Fruit fly (Drosophila melanogaster) whole organism, embryonic: Measurements from ENCODE around the gene Bace.

Source experiments
- Asciz ChIP-seq: fragments of 200-800 bp; sonication (Bioruptor generic); optimal IDR thresholded peaks from 2 replicates; lab custom pipeline; 2017; ENCODE audit warnings: missing biosample characterization, mild to moderate bottlenecking, missing genetic modification characterization, missing genetic modification reagents
- C15 ChIP-seq: fragments of 200-800 bp; sonication (Bioruptor generic); IDR thresholded peaks from 3 replicates; pipeline ENCODE4 v1.3.6; 2022; ENCODE audit warnings: missing biosample characterization, missing genetic modification characterization
- CG10543 ChIP-seq: fragments of 200-800 bp; sonication (Bioruptor generic); optimal IDR thresholded peaks from 3 replicates; lab custom pipeline; 2017; ENCODE audit warnings: missing biosample characterization, mild to moderate bottlenecking, missing genetic modification characterization, moderate library complexity
- CG11093 ChIP-seq: fragments of 200-800 bp; sonication (Bioruptor generic); IDR thresholded peaks from 3 replicates; pipeline ENCODE4 v1.3.6; 2022; ENCODE audit warnings: missing biosample characterization, missing genetic modification characterization
- CG11247 ChIP-seq: fragments of 200-800 bp; sonication (Bioruptor generic); IDR thresholded peaks from 2 replicates; pipeline ENCODE4 v1.3.6; 2022; ENCODE audit warnings: missing biosample characterization, missing genetic modification characterization
- CG12155 ChIP-seq: fragments of 200-800 bp; sonication (Bioruptor generic); optimal IDR thresholded peaks from 3 replicates; lab custom pipeline; 2016; ENCODE audit warnings: missing biosample characterization, missing genetic modification characterization
- CG13894 ChIP-seq: fragments of 200-800 bp; sonication (Bioruptor generic); optimal IDR thresholded peaks from 3 replicates; lab custom pipeline; 2018; ENCODE audit warnings: missing biosample characterization, mild to moderate bottlenecking, missing genetic modification characterization, moderate library complexity
- CG1529 ChIP-seq: fragments of 200-800 bp; sonication (Bioruptor generic); optimal IDR thresholded peaks from 3 replicates; lab custom pipeline; 2018; ENCODE audit warnings: missing biosample characterization, missing genetic modification characterization
- CG15601 ChIP-seq: fragments of 200-800 bp; sonication (Bioruptor generic); optimal IDR thresholded peaks from 3 replicates; lab custom pipeline; 2019; ENCODE audit warnings: missing biosample characterization, mild to moderate bottlenecking, missing genetic modification characterization, moderate library complexity
- CG17912 ChIP-seq: fragments of 200-800 bp; sonication (Bioruptor generic); optimal IDR thresholded peaks from 2 replicates; lab custom pipeline; 2018; ENCODE audit warnings: missing biosample characterization, mild to moderate bottlenecking, missing genetic modification characterization
- CG18011 ChIP-seq: fragments of 200-800 bp; sonication (Bioruptor generic); optimal IDR thresholded peaks from 2 replicates; lab custom pipeline; 2017; ENCODE audit warnings: missing biosample characterization, missing genetic modification characterization, mild to moderate bottlenecking, moderate library complexity, missing genotype
- CG2712 ChIP-seq: fragments of 200-800 bp; optimal IDR thresholded peaks from 3 replicates; lab custom pipeline; 2019; ENCODE audit warnings: missing biosample characterization, mild to moderate bottlenecking, missing genetic modification characterization, moderate library complexity
- CG2889 ChIP-seq: fragments of 200-800 bp; sonication (Bioruptor generic); IDR thresholded peaks from 3 replicates; pipeline ENCODE4 v1.3.6; 2022; ENCODE audit warnings: missing biosample characterization, missing genetic modification characterization
- CG4820 ChIP-seq: fragments of 200-800 bp; sonication (Bioruptor generic); optimal IDR thresholded peaks from 3 replicates; lab custom pipeline; 2016; ENCODE audit warnings: missing biosample characterization, missing genetic modification characterization
- CG6765 ChIP-seq: fragments of 200-800 bp; sonication (Bioruptor generic); optimal IDR thresholded peaks from 3 replicates; lab custom pipeline; 2017; ENCODE audit warnings: missing biosample characterization, mild to moderate bottlenecking, missing genetic modification characterization
- Dbx ChIP-seq: fragments of 200-800 bp; sonication (Bioruptor generic); IDR thresholded peaks from 3 replicates; pipeline ENCODE4 v1.3.6; 2022; ENCODE audit warnings: missing biosample characterization, missing genetic modification characterization
- Dek ChIP-seq: fragments of 200-800 bp; sonication (Bioruptor generic); optimal IDR thresholded peaks from 3 replicates; lab custom pipeline; 2019; ENCODE audit warnings: missing biosample characterization, mild to moderate bottlenecking, missing genetic modification characterization, moderate library complexity
- GATAe ChIP-seq: fragments of 200-800 bp; sonication (Bioruptor generic); conservative IDR thresholded peaks from 2 replicates; pipeline ENCODE4 v1.3.6; 2022; ENCODE audit warnings: missing biosample characterization, missing genetic modification characterization
- HLHmδ ChIP-seq: fragments of 200-800 bp; sonication (Bioruptor generic); optimal IDR thresholded peaks from 2 replicates; lab custom pipeline; 2018; ENCODE audit warnings: missing biosample characterization, mild to moderate bottlenecking, missing genetic modification characterization, moderate library complexity
- Hr3 ChIP-seq: fragments of 200-800 bp; sonication (Bioruptor generic); optimal IDR thresholded peaks from 3 replicates; lab custom pipeline; 2016; ENCODE audit warnings: missing biosample characterization, missing genetic modification characterization
- Jarid2 ChIP-seq: fragments of 200-800 bp; sonication (Bioruptor generic); optimal IDR thresholded peaks from 3 replicates; lab custom pipeline; 2017; ENCODE audit warnings: mild to moderate bottlenecking, missing biosample characterization, missing genetic modification reagents, missing genetic modification characterization
- Nf-YB ChIP-seq: fragments of 200-800 bp; sonication (Bioruptor generic); optimal IDR thresholded peaks from 3 replicates; lab custom pipeline; 2019; ENCODE audit warnings: missing biosample characterization, mild to moderate bottlenecking, missing genetic modification characterization, moderate library complexity
- NfI ChIP-seq: fragments of 200-800 bp; sonication (Bioruptor generic); optimal IDR thresholded peaks from 3 replicates; lab custom pipeline; 2018; ENCODE audit warnings: missing biosample characterization, mild to moderate bottlenecking, missing genetic modification characterization, moderate library complexity
- PHDP ChIP-seq: fragments of 200-800 bp; sonication (Bioruptor generic); optimal IDR thresholded peaks from 3 replicates; lab custom pipeline; 2018; ENCODE audit warnings: missing biosample characterization, mild to moderate bottlenecking, missing genetic modification characterization, moderate library complexity
- Pdp1 ChIP-seq, 2 experiments: fragments of 200-800 bp; sonication (Bioruptor generic); optimal IDR thresholded peaks; 3 replicates each; lab custom pipeline; 2016; ENCODE audit warnings: missing biosample characterization in 2 of 2, missing genetic modification characterization in 2 of 2, mild to moderate bottlenecking in 1 of 2, moderate library complexity in 1 of 2
- Rfx ChIP-seq: fragments of 200-800 bp; sonication (Bioruptor generic); IDR thresholded peaks from 2 replicates; pipeline ENCODE4 v1.3.6; 2022; ENCODE audit warnings: missing biosample characterization, missing genetic modification characterization
- Tbp ChIP-seq: fragments of >200 bp; optimal IDR thresholded peaks from 2 replicates; lab custom pipeline; 2018; ENCODE audit warnings: missing biosample characterization, missing genetic modification characterization
- ase ChIP-seq: fragments of 200-800 bp; sonication (Bioruptor generic); IDR thresholded peaks from 3 replicates; pipeline ENCODE4 v1.3.6; 2022; ENCODE audit warnings: missing biosample characterization, missing genetic modification characterization
- caup ChIP-seq: fragments of 200-800 bp; sonication (Bioruptor generic); optimal IDR thresholded peaks from 3 replicates; lab custom pipeline; 2017; ENCODE audit warnings: missing biosample characterization, mild to moderate bottlenecking, missing genetic modification characterization, moderate library complexity; ENCODE audit not compliant: severe bottlenecking
- croc ChIP-seq: fragments of 200-800 bp; sonication (Bioruptor generic); conservative IDR thresholded peaks from 3 replicates; pipeline ENCODE4 v1.3.6; 2022; ENCODE audit warnings: missing biosample characterization, missing genetic modification characterization
- dmrt99B ChIP-seq: fragments of 200-800 bp; sonication (Bioruptor generic); optimal IDR thresholded peaks from 2 replicates; lab custom pipeline; 2018; ENCODE audit warnings: missing biosample characterization, mild to moderate bottlenecking, missing genetic modification characterization, moderate library complexity
- dysf ChIP-seq: fragments of 200-800 bp; sonication (Bioruptor generic); IDR thresholded peaks from 3 replicates; pipeline ENCODE4 v1.3.6; 2022; ENCODE audit warnings: missing biosample characterization, missing genetic modification characterization
- exex ChIP-seq: fragments of 200-800 bp; sonication (Bioruptor generic); optimal IDR thresholded peaks from 4 replicates; lab custom pipeline; 2018; ENCODE audit warnings: missing biosample characterization, mild to moderate bottlenecking, missing genetic modification characterization, moderate library complexity
- fu2 ChIP-seq: fragments of 200-800 bp; sonication (Bioruptor generic); optimal IDR thresholded peaks from 2 replicates; lab custom pipeline; 2016; ENCODE audit warnings: missing biosample characterization, missing genetic modification characterization
- gem ChIP-seq: fragments of 200-800 bp; sonication (Bioruptor generic); optimal IDR thresholded peaks from 2 replicates; lab custom pipeline; 2019; ENCODE audit warnings: missing biosample characterization, mild to moderate bottlenecking, missing genetic modification characterization, moderate library complexity
- inv ChIP-seq: fragments of 200-800 bp; sonication (Bioruptor generic); IDR thresholded peaks from 2 replicates; pipeline ENCODE4 v1.3.6; 2022; ENCODE audit warnings: missing biosample characterization, missing genetic modification characterization; ENCODE audit not compliant: partially characterized antibody
- klu ChIP-seq: fragments of 200-800 bp; sonication (Bioruptor generic); IDR thresholded peaks from 2 replicates; pipeline ENCODE4 v1.3.6; 2022; ENCODE audit warnings: missing biosample characterization, missing genetic modification characterization
- kni ChIP-seq: fragments of 200-800 bp; sonication (Bioruptor generic); optimal IDR thresholded peaks from 3 replicates; lab custom pipeline; 2017; ENCODE audit warnings: mild to moderate bottlenecking, missing biosample characterization, missing genetic modification reagents, missing genetic modification characterization
- knrl ChIP-seq: fragments of 200-800 bp; sonication (Bioruptor generic); IDR thresholded peaks from 3 replicates; pipeline ENCODE4 v1.3.6; 2022; ENCODE audit warnings: missing biosample characterization, missing genetic modification characterization; ENCODE audit not compliant: partially characterized antibody
- nerfin-2 ChIP-seq: fragments of 200-800 bp; sonication (Bioruptor generic); IDR thresholded peaks from 2 replicates; pipeline ENCODE4 v1.3.6; 2022; ENCODE audit warnings: missing biosample characterization, missing genetic modification characterization; ENCODE audit not compliant: partially characterized antibody
- nmo ChIP-seq: fragments of 200-800 bp; sonication (Bioruptor generic); optimal IDR thresholded peaks from 2 replicates; lab custom pipeline; 2018; ENCODE audit warnings: missing biosample characterization, mild to moderate bottlenecking, missing genetic modification characterization, moderate library complexity
- ranshi ChIP-seq: fragments of 200-800 bp; sonication (Bioruptor generic); IDR thresholded peaks from 2 replicates; pipeline ENCODE4 v1.3.6; 2022; ENCODE audit warnings: missing biosample characterization, missing genetic modification characterization
- sima ChIP-seq: fragments of 200-800 bp; sonication (Bioruptor generic); optimal IDR thresholded peaks from 2 replicates; lab custom pipeline; 2016; ENCODE audit warnings: missing biosample characterization, missing genetic modification characterization
- sob ChIP-seq: fragments of 200-800 bp; sonication (Bioruptor generic); IDR thresholded peaks from 2 replicates; pipeline ENCODE4 v1.3.6; 2022; ENCODE audit warnings: missing biosample characterization, missing genetic modification characterization
- sug ChIP-seq: fragments of 200-800 bp; optimal IDR thresholded peaks from 2 replicates; lab custom pipeline; 2019; ENCODE audit warnings: missing biosample characterization, mild to moderate bottlenecking, missing genetic modification characterization, moderate library complexity
- tup ChIP-seq: fragments of 200-800 bp; sonication (Bioruptor generic); optimal IDR thresholded peaks from 2 replicates; lab custom pipeline; 2016; ENCODE audit warnings: missing biosample characterization, mild to moderate bottlenecking, missing genetic modification characterization, moderate library complexity
- unpg ChIP-seq: fragments of 200-800 bp; sonication (Bioruptor generic); optimal IDR thresholded peaks from 3 replicates; lab custom pipeline; 2018; ENCODE audit warnings: missing biosample characterization, mild to moderate bottlenecking, missing genetic modification characterization, moderate library complexity
- yki ChIP-seq: fragments of >200 bp; optimal IDR thresholded peaks from 3 replicates; lab custom pipeline; 2018

The Bace gene

dm6 chr2L:8541469-8542233 lies 45.5 kb upstream of the Bace start, which contains the start of gene Sema1a (continued):
- TF ChIP-seq nmo (GFP tag; lab: Kevin White, UChicago) (peak; percentile 36), inv (GFP tag; lab: Robert Waterston, UW) (peak; percentile 37), dysf (GFP tag; lab: Robert Waterston, UW) (peak; percentile 69; the same call in 2 of the 3 replicates), dmrt99B (tag; lab: Kevin White, UChicago) (peak; percentile 57), CG13894 (tag; lab: Kevin White, UChicago) (peak; percentile 25), CG2889 (peak; percentile 33; the same call in 2 of the 3 replicates), C15 (GFP tag; lab: Robert Waterston, UW) (0 out of 3 replicates have a peak, but pooled peaks have one; percentile 4), Pdp1 (GFP tag; optimal IDR thresholded peaks at IDR 0.05; lab: Kevin White, UChicago) (peak; percentile 64 to 86), fu2 (GFP tag; lab: Kevin White, UChicago) (peak; percentile 22), ase (GFP tag; lab: Robert Waterston, UW) (no peak; the same call in 2 of the 3 replicates), NfI (GFP tag; lab: Kevin White, UChicago) (peak; percentile 88), sob (peak; percentile 75; the same call in 1 of the 2 replicates), klu (no peak), tup (GFP tag; lab: Kevin White, UChicago) (no peak), Dek (tag; lab: Kevin White, UChicago) (peak; percentile 49), sug (tag; lab: Kevin White, UChicago) (peak; percentile 51), kni (no peak), croc (peak; percentile 33; the same call in 2 of the 3 replicates), knrl (GFP tag; lab: Robert Waterston, UW) (no peak; the same call in 1 of the 3 replicates), CG17912 (GFP tag; lab: Kevin White, UChicago) (no peak), Rfx (GFP tag; lab: Robert Waterston, UW) (peak; percentile 82), HLHmδ (GFP tag; lab: Kevin White, UChicago) (no peak), sima (GFP tag; lab: Kevin White, UChicago) (no peak), Hr3 (GFP tag; lab: Kevin White, UChicago) (peak; percentile 47), CG10543 (GFP tag; lab: Kevin White, UChicago) (peak; percentile 42), ranshi (peak; percentile 50; the same call in 1 of the 2 replicates), Tbp (no peak), Dbx (GFP tag; lab: Robert Waterston, UW) (peak; percentile 73; the same call in 2 of the 3 replicates), Nf-YB (GFP tag; lab: Kevin White, UChicago) (peak; percentile 5), CG18011 (GFP tag; lab: Kevin White, UChicago) (no peak), caup (GFP tag; lab: Kevin White, UChicago) (peak; percentile 17), gem (peak; percentile 55), unpg (GFP tag; lab: Kevin White, UChicago) (peak; percentile 92), PHDP (peak; percentile 39), CG2712 (tag; lab: Kevin White, UChicago) (peak; percentile 65), nerfin-2 (GFP tag; lab: Robert Waterston, UW) (peak; percentile 80), GATAe (GFP tag; lab: Robert Waterston, UW) (peak; percentile 39; the same call in 1 of the 2 replicates), CG11093 (no peak), Asciz (GFP tag; lab: Kevin White, UChicago) (peak; percentile 27), CG6765 (peak; percentile 48), CG1529 (GFP tag; lab: Kevin White, UChicago) (peak; percentile 3), CG4820 (peak; percentile 29), exex (tag; lab: Kevin White, UChicago) (peak; percentile 14), CG15601 (peak; percentile 34), yki (lab: Kevin White, UChicago) (no peak), Jarid2 (GFP tag; lab: Kevin White, UChicago) (peak; percentile 23), CG11247 (peak; percentile 71), CG12155 (GFP tag; lab: Kevin White, UChicago) (peak; percentile 48)
